In the genomic region with DNA sequence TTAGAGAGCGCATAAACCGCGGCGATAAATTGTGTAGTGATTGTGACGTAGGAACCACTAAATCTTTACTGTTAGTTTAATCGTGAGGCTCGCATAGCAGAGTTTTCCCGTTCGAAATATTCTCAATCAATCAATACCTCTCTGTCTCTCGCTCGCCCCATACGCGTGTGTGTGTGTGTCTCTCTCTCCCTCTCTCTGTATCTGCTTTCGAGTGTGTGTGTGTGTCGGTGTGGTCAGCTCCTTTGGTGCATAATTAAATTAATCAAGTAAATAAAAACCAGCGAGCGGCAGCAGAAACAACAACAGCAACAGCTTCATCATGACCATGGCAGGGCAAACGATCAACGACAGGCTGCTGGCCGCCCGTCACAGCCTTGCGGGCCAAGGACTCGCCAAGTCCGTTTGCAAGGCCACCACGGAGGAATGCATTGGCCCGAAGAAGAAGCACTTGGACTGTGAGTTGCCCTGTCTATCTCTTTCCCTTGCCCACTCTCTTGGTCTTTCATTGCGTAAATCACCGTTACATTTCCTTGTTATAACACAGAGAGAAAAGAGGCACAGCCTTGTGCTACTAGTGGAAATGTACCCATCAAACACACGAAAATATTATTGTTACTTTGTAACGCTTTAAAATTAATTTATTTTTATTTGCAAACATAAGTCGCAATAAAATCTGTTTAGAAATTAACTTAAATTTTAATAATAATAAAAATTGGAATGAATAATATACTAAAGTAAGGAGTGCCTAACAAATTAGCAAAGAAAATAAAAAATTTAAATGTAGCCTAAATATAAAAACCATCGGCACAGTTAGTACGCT, we compare ENCODE assay signal across 5 fruit fly cellular contexts.
TF ChIP-seq lines count a peak whose summit lies in the region.

No protein-coding gene starts in this region.

- TF ChIP-seq CTCF in whole organism, embryonic (GFP tag; optimal IDR thresholded peaks at IDR 0.05; lab: Kevin White, UChicago), result no peak

TF ChIP-seq in whole organism, adult, 20 proteins besides CTCF, POLR2A, EP300 and RAD21:
- TF ChIP-seq bab1 (GFP tag; optimal IDR thresholded peaks at IDR 0.05; lab: Kevin White, UChicago) (peak; percentile 3), CG33017 (tag; optimal IDR thresholded peaks at IDR 0.05; lab: Kevin White, UChicago) (no peak), pad (GFP tag; optimal IDR thresholded peaks at IDR 0.05; lab: Kevin White, UChicago) (no peak), CG7045 (GFP tag; optimal IDR thresholded peaks at IDR 0.05; lab: Kevin White, UChicago) (no peak), CG7101 (tag; optimal IDR thresholded peaks at IDR 0.05; lab: Kevin White, UChicago) (no peak), ovo (GFP tag; optimal IDR thresholded peaks at IDR 0.05; lab: Kevin White, UChicago) (peak; percentile 19)

TF ChIP-seq in whole organism, embryonic, 481 proteins besides CTCF, POLR2A, EP300 and RAD21 (continues in another document):
- TF ChIP-seq CG16815 (GFP tag; optimal IDR thresholded peaks at IDR 0.05; lab: Kevin White, UChicago) (no peak), Myb (GFP tag; optimal IDR thresholded peaks at IDR 0.05; lab: Kevin White, UChicago) (no peak), twi (tag; optimal IDR thresholded peaks at IDR 0.05; lab: Kevin White, UChicago) (no peak), CG10979 (tag; optimal IDR thresholded peaks at IDR 0.05; lab: Kevin White, UChicago) (peak; percentile 24), gfzf (GFP tag; optimal IDR thresholded peaks at IDR 0.05; lab: Kevin White, UChicago) (peak; percentile 19), CG17385 (GFP tag; optimal IDR thresholded peaks at IDR 0.05; lab: Kevin White, UChicago) (peak; percentile 69), gem (tag; optimal IDR thresholded peaks at IDR 0.05; lab: Kevin White, UChicago) (peak; percentile 66), dmrt11E (tag; optimal IDR thresholded peaks at IDR 0.05; lab: Kevin White, UChicago) (peak; percentile 20), CG11398 (GFP tag; optimal IDR thresholded peaks at IDR 0.05; lab: Kevin White, UChicago) (no peak), BEAF-32 (GFP tag; optimal IDR thresholded peaks at IDR 0.05; lab: Kevin White, UChicago) (peak; percentile 30), CG11247 (GFP tag; IDR thresholded peaks at IDR 0.05; lab: Robert Waterston, UW) (no peak), Kr (GFP tag; optimal IDR thresholded peaks at IDR 0.05; lab: Kevin White, UChicago) (no peak), CG2120 (GFP tag; optimal IDR thresholded peaks at IDR 0.05; lab: Kevin White, UChicago) (peak; percentile 15), gt (GFP tag; IDR thresholded peaks at IDR 0.05; lab: Robert Waterston, UW) (no peak), Tbp (GFP tag; optimal IDR thresholded peaks at IDR 0.05; lab: Kevin White, UChicago) (no peak), H2.0 (GFP tag; IDR thresholded peaks at IDR 0.05; lab: Robert Waterston, UW) (0 out of 2 replicates have a peak, but pooled peaks have one; percentile 15), D (optimal IDR thresholded peaks at IDR 0.05; lab: Kevin White, UChicago) (peak; percentile 21), D (GFP tag; optimal IDR thresholded peaks at IDR 0.05; lab: Kevin White, UChicago) (no peak), ind (GFP tag; optimal IDR thresholded peaks at IDR 0.05; lab: Kevin White, UChicago) (peak; percentile 22)

TF ChIP-seq in whole organism, prepupa, 60 proteins besides CTCF, POLR2A, EP300 and RAD21 (continues in another document):
- peak; percentile 77 for TF ChIP-seq Eip78C (GFP tag; lab: Kevin White, UChicago)
- peak in 1 of 2 experiments; percentile 17 for TF ChIP-seq salr (GFP tag; optimal IDR thresholded peaks at IDR 0.05; lab: Kevin White, UChicago)
- peak; percentile 3 for TF ChIP-seq Lpt (GFP tag; optimal IDR thresholded peaks at IDR 0.05; lab: Kevin White, UChicago)
- TF ChIP-seq spab (GFP tag; optimal IDR thresholded peaks at IDR 0.05; lab: Kevin White, UChicago), result peak; percentile 5
- TF ChIP-seq CG15336 (GFP tag; IDR thresholded peaks at IDR 0.05; lab: Robert Waterston, UW), result peak; percentile 57; the same call in 1 of the 2 replicates
- peak; percentile 33 for TF ChIP-seq CG10669 (GFP tag; optimal IDR thresholded peaks at IDR 0.05; lab: Kevin White, UChicago)
- TF ChIP-seq CG6276 (GFP tag; optimal IDR thresholded peaks at IDR 0.05; lab: Kevin White, UChicago), result peak; percentile 36
- peak; percentile 25 for TF ChIP-seq CG3032 (tag; optimal IDR thresholded peaks at IDR 0.05; lab: Kevin White, UChicago)
- peak; percentile 48 for TF ChIP-seq Eip75B (GFP tag; optimal IDR thresholded peaks at IDR 0.05; lab: Kevin White, UChicago)
- TF ChIP-seq pdm3 (GFP tag; optimal IDR thresholded peaks at IDR 0.05; lab: Kevin White, UChicago), result peak; percentile 45
- TF ChIP-seq CG32006 (GFP tag; optimal IDR thresholded peaks at IDR 0.05; lab: Kevin White, UChicago), result no peak
- TF ChIP-seq cyc (GFP tag; optimal IDR thresholded peaks at IDR 0.05; lab: Kevin White, UChicago), result peak; percentile 10
- TF ChIP-seq CG8319 (GFP tag; optimal IDR thresholded peaks at IDR 0.05; lab: Kevin White, UChicago), result peak; percentile 10
- no peak for TF ChIP-seq Sox15 (GFP tag; optimal IDR thresholded peaks at IDR 0.05; lab: Kevin White, UChicago)
- peak; percentile 75 for TF ChIP-seq svp (GFP tag; lab: Kevin White, UChicago)
- no peak for TF ChIP-seq OdsH (GFP tag; optimal IDR thresholded peaks at IDR 0.05; lab: Kevin White, UChicago)
- TF ChIP-seq CG4318 (GFP tag; optimal IDR thresholded peaks at IDR 0.05; lab: Kevin White, UChicago), result peak; percentile 23
- TF ChIP-seq lz (GFP tag; optimal IDR thresholded peaks at IDR 0.05; lab: Kevin White, UChicago), result peak; percentile 40
- peak; percentile 45 for TF ChIP-seq esn (GFP tag; optimal IDR thresholded peaks at IDR 0.05; lab: Kevin White, UChicago)
- peak; percentile 43 for TF ChIP-seq CG10631 (GFP tag; optimal IDR thresholded peaks at IDR 0.05; lab: Kevin White, UChicago)

TF ChIP-seq in whole organism, pupa, 21 proteins besides CTCF, POLR2A, EP300 and RAD21:
- TF ChIP-seq CG15710 (tag; optimal IDR thresholded peaks at IDR 0.05; lab: Kevin White, UChicago), result no peak
- no peak for TF ChIP-seq rn (GFP tag; IDR thresholded peaks at IDR 0.05; lab: Robert Waterston, UW)
- TF ChIP-seq CG4496 (GFP tag; IDR thresholded peaks at IDR 0.05; lab: Robert Waterston, UW), result no peak
- no peak for TF ChIP-seq CG13204 (GFP tag; optimal IDR thresholded peaks at IDR 0.05; lab: Kevin White, UChicago)
- TF ChIP-seq CG8301 (tag; optimal IDR thresholded peaks at IDR 0.05; lab: Kevin White, UChicago), result peak; percentile 21
- TF ChIP-seq Pif1A (GFP tag; optimal IDR thresholded peaks at IDR 0.05; lab: Kevin White, UChicago), result no peak
- no peak for TF ChIP-seq gl (tag; optimal IDR thresholded peaks at IDR 0.05; lab: Kevin White, UChicago)
- no peak for TF ChIP-seq D1 (tag; optimal IDR thresholded peaks at IDR 0.05; lab: Kevin White, UChicago)
- 0 out of 2 replicates have a peak, but pooled peaks have one; percentile 5 for TF ChIP-seq Ets98B (GFP tag; IDR thresholded peaks at IDR 0.05; lab: Robert Waterston, UW)
- no peak for TF ChIP-seq Snoo (tag; optimal IDR thresholded peaks at IDR 0.05; lab: Kevin White, UChicago)
- TF ChIP-seq CG9948 (tag; optimal IDR thresholded peaks at IDR 0.05; lab: Kevin White, UChicago), result peak; percentile 28
- 0 out of 2 replicates have a peak, but pooled peaks have one; percentile 24 for TF ChIP-seq CG32121 (GFP tag; IDR thresholded peaks at IDR 0.05; lab: Robert Waterston, UW)
- TF ChIP-seq CG10348 (GFP tag; IDR thresholded peaks at IDR 0.05; lab: Robert Waterston, UW), result no peak
- TF ChIP-seq CG8159 (tag; optimal IDR thresholded peaks at IDR 0.05; lab: Kevin White, UChicago), result peak; percentile 40
- TF ChIP-seq EcR (GFP tag; optimal IDR thresholded peaks at IDR 0.05; lab: Kevin White, UChicago), result peak; percentile 92
- peak; percentile 47 for TF ChIP-seq CG17806 (tag; optimal IDR thresholded peaks at IDR 0.05; lab: Kevin White, UChicago)
- TF ChIP-seq fd96Ca (GFP tag; IDR thresholded peaks at IDR 0.05; lab: Robert Waterston, UW), result no peak
- TF ChIP-seq CG12605 (GFP tag; IDR thresholded peaks at IDR 0.05; lab: Robert Waterston, UW), result no peak
- peak; percentile 6 for TF ChIP-seq CG34367 (tag; optimal IDR thresholded peaks at IDR 0.05; lab: Kevin White, UChicago)
- no peak for TF ChIP-seq CG14655 (GFP tag; optimal IDR thresholded peaks at IDR 0.05; lab: Kevin White, UChicago)
- TF ChIP-seq Pif1B (GFP tag; optimal IDR thresholded peaks at IDR 0.05; lab: Kevin White, UChicago), result no peak

TF ChIP-seq in whole organism, wandering third instar larva, 38 proteins besides CTCF, POLR2A, EP300 and RAD21:
- TF ChIP-seq lola (GFP tag; optimal IDR thresholded peaks at IDR 0.05; lab: Kevin White, UChicago), result no peak
- no peak for TF ChIP-seq woc (GFP tag; optimal IDR thresholded peaks at IDR 0.05; lab: Kevin White, UChicago)
- no peak for TF ChIP-seq Hr83 (GFP tag; optimal IDR thresholded peaks at IDR 0.05; lab: Kevin White, UChicago; ENCODE audit: poor library complexity, severe bottlenecking)
- peak; percentile 21 for TF ChIP-seq h (GFP tag; optimal IDR thresholded peaks at IDR 0.05; lab: Kevin White, UChicago)
- TF ChIP-seq dmrt93B (GFP tag; optimal IDR thresholded peaks at IDR 0.05; lab: Kevin White, UChicago), result no peak
- TF ChIP-seq psq (GFP tag; optimal IDR thresholded peaks at IDR 0.05; lab: Kevin White, UChicago), result peak; percentile 17
- peak; percentile 4 to 70 for TF ChIP-seq dl (GFP tag; optimal IDR thresholded peaks at IDR 0.05; lab: Kevin White, UChicago; ENCODE audit: insufficient read depth in 1 of 2, partially characterized antibody in 2 of 2)
- no peak for TF ChIP-seq Dfd (GFP tag; optimal IDR thresholded peaks at IDR 0.05; lab: Kevin White, UChicago)
- peak; percentile 71 for TF ChIP-seq Dif (GFP tag; optimal IDR thresholded peaks at IDR 0.05; lab: Kevin White, UChicago; ENCODE audit: partially characterized antibody)
- TF ChIP-seq OdsH (GFP tag; optimal IDR thresholded peaks at IDR 0.05; lab: Kevin White, UChicago), result peak; percentile 19
- TF ChIP-seq HLH106 (tag; optimal IDR thresholded peaks at IDR 0.05; lab: Kevin White, UChicago), result no peak
- TF ChIP-seq pan (optimal IDR thresholded peaks at IDR 0.05; lab: Kevin White, UChicago), result no peak
